Worm (Caenorhabditis elegans): ENCODE results near the gene R12B2.6.

Gene R12B2.6

DNA sequence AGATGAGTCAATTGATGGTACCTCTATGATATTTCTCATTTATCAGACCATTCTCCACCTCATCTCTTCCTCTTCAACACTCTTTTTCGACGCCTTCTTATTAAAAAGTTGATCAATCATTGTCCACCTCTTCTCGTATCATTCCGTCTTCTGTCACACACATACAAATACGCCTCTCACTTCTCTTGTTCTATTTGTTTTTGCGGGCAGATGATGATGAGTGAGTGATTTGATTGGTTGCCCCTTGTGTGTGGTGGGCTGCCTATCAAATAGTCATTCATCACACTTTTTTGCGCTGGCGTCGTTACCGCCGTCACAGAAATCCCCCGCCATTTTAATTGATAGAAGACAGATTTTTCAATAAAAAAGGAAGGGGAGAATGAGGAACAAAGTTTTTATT lies 21.3 kb downstream of the R12B2.6 start:
- TF ChIP-seq attf-4 (tag; optimal IDR thresholded peaks at IDR 0.05): no peak
- TF ChIP-seq nhr-11 (tag; optimal IDR thresholded peaks at IDR 0.05): no peak
- no peak for TF ChIP-seq fkh-10 (GFP tag; optimal IDR thresholded peaks at IDR 0.05)
- peak; percentile 61 for TF ChIP-seq nhr-28 (tag; optimal IDR thresholded peaks at IDR 0.05)
- TF ChIP-seq dmd-6 (GFP tag; IDR thresholded peaks at IDR 0.05): peak; percentile 45
- no peak for TF ChIP-seq F26F4.8 (GFP tag; conservative IDR thresholded peaks at IDR 0.05)
- no peak for TF ChIP-seq ztf-11 (tag; optimal IDR thresholded peaks at IDR 0.05)
- TF ChIP-seq zfp-2 (tag; optimal IDR thresholded peaks at IDR 0.05): no peak
- TF ChIP-seq dmd-9 (GFP tag; IDR thresholded peaks at IDR 0.05): no peak
- TF ChIP-seq T20F7.1 (GFP tag; optimal IDR thresholded peaks at IDR 0.05): no peak
- TF ChIP-seq lin-38 (GFP tag; IDR thresholded peaks at IDR 0.05): no peak
- TF ChIP-seq unc-39 (tag; optimal IDR thresholded peaks at IDR 0.05): no peak
- no peak for TF ChIP-seq dmd-8 (GFP tag; IDR thresholded peaks at IDR 0.05)
- no peak for TF ChIP-seq T26A8.4 (GFP tag; IDR thresholded peaks at IDR 0.05)
- no peak for TF ChIP-seq daf-16 (GFP tag; optimal IDR thresholded peaks at IDR 0.05)
- TF ChIP-seq daf-16 (tag; optimal IDR thresholded peaks at IDR 0.05): no peak
- no peak for TF ChIP-seq gei-8 (GFP tag; optimal IDR thresholded peaks at IDR 0.05)
- TF ChIP-seq nhr-237 (tag; optimal IDR thresholded peaks at IDR 0.05): no peak
- peak; percentile 17 for TF ChIP-seq dve-1 (tag; optimal IDR thresholded peaks at IDR 0.05; ENCODE audit: insufficient read depth)
- TF ChIP-seq mxl-2 (GFP tag; conservative IDR thresholded peaks at IDR 0.05): no peak
- no peak for TF ChIP-seq tra-1 (GFP tag; IDR thresholded peaks at IDR 0.05)
- TF ChIP-seq mdl-1 (tag; optimal IDR thresholded peaks at IDR 0.05): peak in 1 of 2 experiments; percentile 25
- TF ChIP-seq mxl-3 (GFP tag; optimal IDR thresholded peaks at IDR 0.05): peak; percentile 63
- peak; percentile 9 for TF ChIP-seq aha-1 (tag)
- no peak for TF ChIP-seq sdz-12 (GFP tag; optimal IDR thresholded peaks at IDR 0.05)
- no peak for TF ChIP-seq nhr-76 (tag; optimal IDR thresholded peaks at IDR 0.05)
- TF ChIP-seq nhr-10 (tag; optimal IDR thresholded peaks at IDR 0.05): no peak
- TF ChIP-seq egl-27 (tag; optimal IDR thresholded peaks at IDR 0.05): no peak
- TF ChIP-seq lim-7 (GFP tag; IDR thresholded peaks at IDR 0.05): no peak
- no peak for TF ChIP-seq zfp-3 (GFP tag; conservative IDR thresholded peaks at IDR 0.05)
- no peak for TF ChIP-seq ctbp-1 (GFP tag; IDR thresholded peaks at IDR 0.05)
- no peak for TF ChIP-seq hmg-1.1 (GFP tag; IDR thresholded peaks at IDR 0.05)
- TF ChIP-seq ZK337.2 (GFP tag; IDR thresholded peaks at IDR 0.05): no peak
- TF ChIP-seq ceh-44 (GFP tag; IDR thresholded peaks at IDR 0.05): no peak
- TF ChIP-seq arid-1 (GFP tag; conservative IDR thresholded peaks at IDR 0.05): no peak
- TF ChIP-seq ceh-20 (GFP tag; IDR thresholded peaks at IDR 0.05): peak; percentile 65; the same call in 1 of the 2 replicates
- peak in 1 of 2 experiments; percentile 60 for TF ChIP-seq unc-62 (GFP tag; optimal IDR thresholded peaks at IDR 0.05 in 1 of 2)
- no peak for TF ChIP-seq unc-62 (tag; optimal IDR thresholded peaks at IDR 0.05)
- TF ChIP-seq nhr-48 (tag; optimal IDR thresholded peaks at IDR 0.05): no peak
- no peak for TF ChIP-seq hif-1 (tag; optimal IDR thresholded peaks at IDR 0.05)
- no peak for TF ChIP-seq daf-8 (GFP tag; IDR thresholded peaks at IDR 0.05)
- TF ChIP-seq hlh-11 (tag; optimal IDR thresholded peaks at IDR 0.05): peak; percentile 73
- no peak for TF ChIP-seq Y105C5A.15 (GFP tag; IDR thresholded peaks at IDR 0.05)
- TF ChIP-seq daf-12 (tag; optimal IDR thresholded peaks at IDR 0.05): no peak
- TF ChIP-seq mes-2 (tag; optimal IDR thresholded peaks at IDR 0.05; ENCODE audit: poor library complexity, severe bottlenecking): no peak
- TF ChIP-seq mdt-29 (GFP tag; IDR thresholded peaks at IDR 0.05): no peak
- no peak for TF ChIP-seq pqm-1 (tag; optimal IDR thresholded peaks at IDR 0.05)
- no peak for TF ChIP-seq set-16 (GFP tag; IDR thresholded peaks at IDR 0.05)
- no peak for TF ChIP-seq D1046.2 (GFP tag; IDR thresholded peaks at IDR 0.05)
- TF ChIP-seq Y48G9A.11 (GFP tag; IDR thresholded peaks at IDR 0.05): no peak
- TF ChIP-seq snpc-1.2 (GFP tag; IDR thresholded peaks at IDR 0.05): no peak
- no peak for TF ChIP-seq mep-1 (tag; optimal IDR thresholded peaks at IDR 0.05)
- TF ChIP-seq dpl-1 (GFP tag; optimal IDR thresholded peaks at IDR 0.05): no peak
